Fruit fly (Drosophila melanogaster) whole organism, prepupa: Measurements from ENCODE around the gene CG15020.

Experiments used
- CG10631 ChIP-seq: fragments of 200-800 bp; sonication (Bioruptor generic); optimal IDR thresholded peaks from 2 replicates; lab custom pipeline; 2016; ENCODE audit warnings: missing biosample characterization, missing genetic modification characterization
- CG4318 ChIP-seq: fragments of 200-800 bp; sonication (Bioruptor generic); optimal IDR thresholded peaks from 3 replicates; lab custom pipeline; 2017; ENCODE audit warnings: missing biosample characterization, mild to moderate bottlenecking, missing genetic modification characterization
- CG6276 ChIP-seq: fragments of 200-800 bp; sonication (Bioruptor generic); optimal IDR thresholded peaks from 2 replicates; lab custom pipeline; 2017; ENCODE audit warnings: missing biosample characterization, mild to moderate bottlenecking, missing genetic modification characterization
- CG8119 ChIP-seq: fragments of 200-800 bp; sonication (Bioruptor generic); IDR thresholded peaks from 3 replicates; pipeline ENCODE4 v1.3.6; 2022; ENCODE audit warnings: missing biosample characterization, missing genetic modification characterization
- CG8319 ChIP-seq: fragments of 200-800 bp; sonication (Bioruptor generic); optimal IDR thresholded peaks from 3 replicates; lab custom pipeline; 2016; ENCODE audit warnings: missing biosample characterization, missing genetic modification characterization
- Eip75B ChIP-seq: fragments of 200-800 bp; sonication (Bioruptor generic); optimal IDR thresholded peaks from 3 replicates; lab custom pipeline; 2016; ENCODE audit warnings: missing biosample characterization, missing genetic modification characterization
- Ets21C ChIP-seq: fragments of 200-800 bp; sonication (Bioruptor generic); optimal IDR thresholded peaks from 3 replicates; lab custom pipeline; 2016; ENCODE audit warnings: missing biosample characterization, missing genetic modification characterization
- Hr39 ChIP-seq: fragments of 200-800 bp; sonication (Bioruptor generic); optimal IDR thresholded peaks from 2 replicates; lab custom pipeline; 2016; ENCODE audit warnings: missing biosample characterization, missing genetic modification characterization
- Sox102F ChIP-seq: fragments of 200-800 bp; sonication (Bioruptor generic); optimal IDR thresholded peaks from 2 replicates; lab custom pipeline; 2016; ENCODE audit warnings: missing biosample characterization, mild to moderate bottlenecking, missing genetic modification characterization
- pdm3 ChIP-seq: fragments of 200-800 bp; sonication (Bioruptor generic); optimal IDR thresholded peaks from 3 replicates; lab custom pipeline; 2016; ENCODE audit warnings: missing biosample characterization, missing genetic modification characterization
- svp ChIP-seq: fragments of 200-800 bp; sonication (Bioruptor generic); peaks from one replicate; lab custom pipeline; 2016; ENCODE audit warnings: missing biosample characterization, missing genetic modification characterization

DNA sequence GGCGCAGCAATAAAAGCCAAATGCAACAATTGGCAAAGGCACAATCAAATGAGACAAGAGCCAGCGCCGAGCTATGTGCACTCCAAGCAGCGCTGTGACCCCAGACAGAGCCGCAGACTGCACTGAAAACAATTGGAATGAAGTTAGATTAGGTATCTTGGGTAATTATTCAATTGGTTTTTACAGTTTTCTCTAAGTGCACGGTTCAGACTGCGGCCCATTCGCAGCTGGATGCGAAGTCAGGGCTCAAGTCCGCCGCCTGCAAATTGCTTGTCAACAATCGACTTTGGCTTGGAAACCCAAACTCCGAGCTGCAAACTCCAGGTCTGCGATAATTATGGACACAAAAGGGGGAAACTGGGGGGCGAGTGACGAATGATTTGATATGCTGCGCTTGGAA is 27.8 kb upstream of the CG15020 start:
- TF ChIP-seq CG4318 (GFP tag; lab: Kevin White, UChicago) (no peak), Hr39 (no peak), svp (GFP tag; lab: Kevin White, UChicago) (no peak), Sox102F (GFP tag; lab: Kevin White, UChicago) (no peak), CG8319 (GFP tag; lab: Kevin White, UChicago) (no peak), Ets21C (GFP tag; lab: Kevin White, UChicago) (no peak), pdm3 (GFP tag; lab: Kevin White, UChicago) (no peak), CG6276 (GFP tag; lab: Kevin White, UChicago) (peak; percentile 20), CG10631 (no peak), CG8119 (GFP tag; lab: Robert Waterston, UW) (no peak), Eip75B (GFP tag; lab: Kevin White, UChicago) (no peak)
